Worm (Caenorhabditis elegans): ENCODE results near the gene C34H4.1.

DNA sequence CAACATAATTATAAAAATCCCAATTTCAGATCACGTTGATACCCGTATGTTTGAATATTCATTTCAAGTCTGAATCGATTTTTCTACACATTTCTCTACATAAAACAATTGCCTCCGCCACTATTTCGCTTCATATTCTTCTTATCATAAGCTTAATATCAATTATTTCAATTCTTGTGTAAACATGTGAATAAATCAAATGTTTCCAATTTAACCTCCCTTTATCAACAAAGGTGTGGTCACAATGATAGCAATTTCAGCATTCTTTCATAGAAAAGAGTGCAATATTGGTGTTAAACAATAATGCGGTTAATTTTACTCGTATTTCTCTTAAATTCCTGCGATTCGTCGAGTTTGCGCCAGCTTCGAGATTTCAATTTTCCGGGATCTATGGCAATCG, 4.6 kb downstream of the C34H4.1 start, which contains the start of gene Y41D4B.17:
- no peak for TF ChIP-seq W03F9.2 (tag; optimal IDR thresholded peaks at IDR 0.05)
- no peak for TF ChIP-seq dao-5 (tag; optimal IDR thresholded peaks at IDR 0.05)
- TF ChIP-seq him-1 (tag; optimal IDR thresholded peaks at IDR 0.05), result no peak
